Worm (Caenorhabditis elegans): ENCODE measurements around the gene C16D9.3.

The C16D9.3 gene

DNA sequence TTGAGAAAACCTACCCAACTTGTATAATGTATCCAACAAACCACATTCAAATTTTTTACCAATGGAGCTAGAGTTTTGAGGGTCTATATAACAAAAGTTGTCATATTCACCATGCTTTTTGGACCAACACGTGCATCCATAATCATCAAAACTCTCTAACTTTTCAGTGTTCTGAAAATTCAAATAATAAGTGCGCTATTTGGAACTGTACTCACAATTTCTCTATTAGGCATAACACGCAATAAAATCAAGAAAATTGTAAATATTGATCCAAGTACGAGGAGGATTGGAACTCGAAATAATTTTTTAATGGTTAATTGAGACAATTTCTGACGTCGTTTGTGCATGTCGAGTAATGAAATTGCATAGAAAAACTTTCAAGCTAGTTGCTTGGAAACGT lies at the start of gene C16D9.3:
Gene C16D9.3, minus strand, starts transcription at position 101 of the 400 bp plus-strand sequence.
- TF ChIP-seq egl-5 (tag; optimal IDR thresholded peaks at IDR 0.05) (no peak), tbx-2 (tag; optimal IDR thresholded peaks at IDR 0.05) (no peak), R02D3.7 (tag; optimal IDR thresholded peaks at IDR 0.05) (no peak), lin-39 (tag; optimal IDR thresholded peaks at IDR 0.05) (no peak), mdl-1 (tag; optimal IDR thresholded peaks at IDR 0.05) (no peak), nhr-12 (tag; optimal IDR thresholded peaks at IDR 0.05) (no peak)

ce11 chrV:8288125-8288806 lies 48.4 kb upstream of the C16D9.3 start:
- no peak for TF ChIP-seq eor-1 (tag; optimal IDR thresholded peaks at IDR 0.05)
- peak; percentile 51 for TF ChIP-seq nfya-1 (tag; optimal IDR thresholded peaks at IDR 0.05; ENCODE audit: insufficient read depth)
- peak; percentile 17 for TF ChIP-seq pqm-1 (tag; optimal IDR thresholded peaks at IDR 0.05)
- TF ChIP-seq elt-2 (tag; optimal IDR thresholded peaks at IDR 0.05) = peak; percentile 67
- peak; percentile 63 for TF ChIP-seq lin-39 (tag; optimal IDR thresholded peaks at IDR 0.05)
- TF ChIP-seq zag-1 (tag; optimal IDR thresholded peaks at IDR 0.05) = no peak
- no peak for TF ChIP-seq jun-1 (tag; optimal IDR thresholded peaks at IDR 0.05)

DNA sequence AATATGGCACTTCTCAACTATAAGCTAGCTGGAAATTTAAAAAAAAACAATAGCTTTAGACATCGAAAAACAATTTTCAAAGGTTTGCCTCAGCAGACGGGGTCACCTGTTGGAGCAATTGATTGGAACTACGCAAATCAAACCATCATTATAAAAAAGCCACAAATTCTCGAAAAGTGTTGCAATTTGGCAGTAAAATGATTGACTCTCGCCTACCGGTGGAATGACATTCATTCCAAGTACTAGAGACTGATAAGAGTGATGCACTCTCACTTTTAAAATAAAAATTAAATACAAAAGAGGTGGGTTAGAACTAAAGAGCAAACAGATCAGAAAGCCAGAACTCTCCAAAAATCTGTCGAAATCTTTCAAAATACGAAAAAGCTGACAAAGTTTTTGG lies 45.6 kb upstream of the C16D9.3 start:
- TF ChIP-seq daf-12 (tag; optimal IDR thresholded peaks at IDR 0.05) (no peak), elt-2 (tag; optimal IDR thresholded peaks at IDR 0.05) (peak; percentile 4), pqm-1 (tag; optimal IDR thresholded peaks at IDR 0.05) (peak; percentile 51), mml-1 (tag; optimal IDR thresholded peaks at IDR 0.05) (no peak)

DNA sequence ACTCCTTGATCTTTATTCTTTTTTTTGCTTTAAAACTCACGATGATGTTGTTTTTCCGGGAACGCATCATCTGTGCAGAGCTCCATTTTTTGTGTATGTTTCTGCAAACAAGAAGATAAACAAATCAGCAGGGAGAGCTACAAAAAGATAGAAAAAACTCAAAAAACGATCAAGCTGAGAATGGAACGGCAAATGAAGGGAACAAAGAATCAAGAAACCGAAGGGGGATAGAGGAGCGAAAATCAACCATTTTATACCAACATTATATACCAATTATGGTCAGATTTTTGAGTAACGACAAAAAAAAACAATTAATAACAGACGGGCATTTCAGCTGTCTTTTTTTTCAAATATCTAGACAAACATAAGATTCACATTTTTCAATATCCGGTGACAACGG lies 45.0 kb upstream of the C16D9.3 start, which contains the start of gene slc-17.5:
Gene slc-17.5, minus strand, starts transcription at position 101 of the 400 bp plus-strand sequence.
- no peak for TF ChIP-seq R02D3.7 (tag; optimal IDR thresholded peaks at IDR 0.05)
- no peak for TF ChIP-seq nhr-28 (tag; optimal IDR thresholded peaks at IDR 0.05)
- no peak for TF ChIP-seq eor-1 (tag; optimal IDR thresholded peaks at IDR 0.05)
- no peak for TF ChIP-seq fos-1 (tag; optimal IDR thresholded peaks at IDR 0.05)
- TF ChIP-seq ceh-28 (tag; optimal IDR thresholded peaks at IDR 0.05) = no peak
- no peak for TF ChIP-seq elt-1 (tag; optimal IDR thresholded peaks at IDR 0.05)
- TF ChIP-seq unc-62 (GFP tag; optimal IDR thresholded peaks at IDR 0.05) = no peak
- no peak for TF ChIP-seq ceh-16 (tag; optimal IDR thresholded peaks at IDR 0.05)
- no peak for TF ChIP-seq hmg-11 (tag; optimal IDR thresholded peaks at IDR 0.05)
- TF ChIP-seq pqm-1 (tag; optimal IDR thresholded peaks at IDR 0.05) = no peak
- TF ChIP-seq ceh-9 (tag; optimal IDR thresholded peaks at IDR 0.05) = no peak
- TF ChIP-seq elt-3 (tag; optimal IDR thresholded peaks at IDR 0.05) = no peak
- TF ChIP-seq lsy-12 (tag; optimal IDR thresholded peaks at IDR 0.05) = no peak
- no peak for TF ChIP-seq unc-39 (tag; optimal IDR thresholded peaks at IDR 0.05)
- TF ChIP-seq lin-15B (tag; optimal IDR thresholded peaks at IDR 0.05) = no peak
- no peak for TF ChIP-seq mdl-1 (tag; optimal IDR thresholded peaks at IDR 0.05)
- TF ChIP-seq sea-2 (GFP tag; optimal IDR thresholded peaks at IDR 0.05) = no peak
- no peak for TF ChIP-seq aly-2 (tag; optimal IDR thresholded peaks at IDR 0.05)

ce11 chrV:8282933-8283332 lies 43.1 kb upstream of the C16D9.3 start:
- no peak for TF ChIP-seq unc-62 (GFP tag; optimal IDR thresholded peaks at IDR 0.05)
- no peak for TF ChIP-seq egl-5 (tag; optimal IDR thresholded peaks at IDR 0.05)
- no peak for TF ChIP-seq ceh-9 (tag; optimal IDR thresholded peaks at IDR 0.05)
- TF ChIP-seq eor-1 (tag; optimal IDR thresholded peaks at IDR 0.05) = no peak
- no peak for TF ChIP-seq mml-1 (tag; optimal IDR thresholded peaks at IDR 0.05)
- TF ChIP-seq lin-15B (tag; optimal IDR thresholded peaks at IDR 0.05) = no peak
- no peak for TF ChIP-seq jun-1 (tag; optimal IDR thresholded peaks at IDR 0.05)
- TF ChIP-seq mdl-1 (tag; optimal IDR thresholded peaks at IDR 0.05) = no peak
- no peak for TF ChIP-seq nhr-25 (tag; optimal IDR thresholded peaks at IDR 0.05)
- no peak for TF ChIP-seq pha-4 (tag; optimal IDR thresholded peaks at IDR 0.05)
- TF ChIP-seq nhr-23 (tag; optimal IDR thresholded peaks at IDR 0.05) = no peak
- no peak for TF ChIP-seq ztf-4 (tag; optimal IDR thresholded peaks at IDR 0.05)
- TF ChIP-seq aly-2 (tag; optimal IDR thresholded peaks at IDR 0.05) = no peak
- no peak for TF ChIP-seq unc-39 (tag; optimal IDR thresholded peaks at IDR 0.05)
- TF ChIP-seq nhr-237 (tag; optimal IDR thresholded peaks at IDR 0.05) = no peak
- TF ChIP-seq elt-3 (tag; optimal IDR thresholded peaks at IDR 0.05) = no peak

Measured in whole organism, L3 larva.